Fruit fly (Drosophila melanogaster) whole organism: Measurements from ENCODE around the gene CG6770.

Experiments used
- CG8478 ChIP-seq: fragments of >200 bp; optimal IDR thresholded peaks from 2 replicates; lab custom pipeline; 2018; ENCODE audit warnings: inconsistent platforms
- Dll ChIP-seq: fragments of >200 bp; optimal IDR thresholded peaks from 2 replicates; lab custom pipeline; 2017
- EcR ChIP-seq, 2 experiments: fragments of >200 bp; optimal IDR thresholded peaks; 2 replicates each; lab custom pipeline; 2017; ENCODE audit warnings: missing biosample characterization in 2 of 2, missing genetic modification characterization in 2 of 2, missing genetic modification reagents in 2 of 2
- pan ChIP-seq: fragments of >200 bp; optimal IDR thresholded peaks from 2 replicates; lab custom pipeline; 2017
- psq ChIP-seq: fragments of >200 bp; optimal IDR thresholded peaks from 2 replicates; lab custom pipeline; 2017
- usp ChIP-seq: fragments of >200 bp; optimal IDR thresholded peaks from 2 replicates; lab custom pipeline; 2017; ENCODE audit warnings: missing biosample characterization, missing genetic modification characterization, mixed read lengths

The CG6770 gene

DNA sequence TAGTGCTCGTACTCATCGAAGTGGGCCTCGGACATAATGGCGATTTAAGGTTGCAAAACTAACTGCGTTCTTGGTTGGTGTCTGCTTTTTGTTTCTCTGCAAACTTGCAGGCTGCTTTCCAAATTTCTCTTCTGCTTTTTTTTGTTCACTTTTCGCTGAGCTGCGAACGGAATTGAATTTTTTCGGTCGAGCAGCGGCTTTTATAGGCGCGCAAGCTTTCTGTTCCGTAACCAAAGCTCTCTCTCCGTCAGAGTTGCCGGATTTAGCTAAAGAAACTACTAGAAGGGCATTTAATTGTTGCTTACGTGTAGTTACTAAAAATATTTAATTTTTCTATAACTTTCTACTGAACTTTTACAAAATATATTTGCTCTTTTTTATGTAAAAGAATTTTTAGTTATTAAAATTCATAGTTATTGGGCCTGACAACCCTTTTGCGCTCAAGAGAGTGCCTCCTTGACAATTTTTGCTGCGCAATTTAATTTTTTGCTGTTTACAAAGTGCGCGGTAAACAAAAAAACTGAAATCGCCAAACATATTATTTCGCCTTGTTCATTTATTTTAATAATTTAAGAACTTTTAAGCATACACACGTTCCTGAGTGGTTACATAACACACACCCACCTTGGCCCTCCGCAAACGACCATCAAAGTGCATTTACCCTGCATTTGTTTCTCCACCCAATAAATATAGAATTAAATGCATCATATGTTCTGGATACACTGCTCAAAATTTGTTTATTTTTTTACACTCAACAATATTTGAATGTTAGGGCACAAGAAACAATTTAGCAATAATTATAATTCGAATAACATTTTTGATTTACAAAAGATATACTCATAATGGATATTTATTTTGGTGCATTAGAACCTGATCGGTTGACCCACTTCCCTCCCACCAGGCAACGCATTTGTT is at the start of gene CG6770:
Gene CG6770 (minus strand): TSS at position 178 of the 915 bp plus-strand sequence.
- no peak for TF ChIP-seq Dll
- peak in 1 of 2 experiments; percentile 33 for TF ChIP-seq EcR (GFP tag; optimal IDR thresholded peaks at IDR 0.05; lab: Kevin White, UChicago)
- TF ChIP-seq psq, result no peak
- no peak for TF ChIP-seq pan

DNA sequence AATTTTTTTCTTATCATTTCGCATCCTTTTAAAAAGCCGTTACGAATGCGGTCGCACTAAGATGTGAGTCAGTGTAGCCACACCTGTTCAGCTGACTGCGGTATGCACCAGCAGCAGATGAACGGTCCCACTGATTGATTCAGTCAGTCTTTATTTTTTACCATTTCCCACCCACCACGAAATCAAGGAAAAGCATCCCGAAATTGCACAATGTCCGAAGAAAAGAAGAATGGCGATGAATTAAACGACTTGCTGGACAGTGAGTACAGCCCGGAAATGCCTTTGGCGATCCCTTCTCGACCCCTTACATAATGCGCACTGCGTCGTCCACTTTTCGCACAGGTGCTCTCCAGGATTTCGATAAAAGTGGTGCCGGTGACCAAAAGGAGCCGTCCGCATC is 47.7 kb upstream of the CG6770 start:
- TF ChIP-seq psq (no peak), CG8478 (no peak), pan (no peak), usp (no peak)

dm6 chr2L:12092719-12093118 is 46.8 kb upstream of the CG6770 start:
- TF ChIP-seq pan (no peak), psq (no peak), usp (no peak), Dll (no peak), CG8478 (no peak), EcR (GFP tag; optimal IDR thresholded peaks at IDR 0.05; lab: Kevin White, UChicago) (no peak)

DNA sequence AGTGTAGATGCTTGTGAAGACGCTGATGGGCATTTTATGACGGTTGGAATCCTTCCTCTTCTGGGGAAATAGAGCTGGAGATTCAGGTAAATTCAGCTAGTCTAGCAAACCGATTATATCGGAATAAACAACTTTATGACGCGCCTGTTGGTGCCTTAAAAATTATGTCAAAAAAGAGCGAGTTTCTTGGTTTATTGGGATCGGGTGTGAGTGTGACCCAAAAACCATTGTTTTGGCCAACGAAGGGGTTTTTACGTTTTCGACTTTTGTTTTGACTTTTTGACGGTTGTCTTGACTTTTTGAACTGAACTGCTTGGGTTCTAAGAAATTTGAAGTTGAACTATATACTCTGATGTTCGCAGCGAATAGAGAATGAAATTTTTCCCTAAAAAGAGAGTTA is 46.1 kb upstream of the CG6770 start:
- TF ChIP-seq EcR (GFP tag; optimal IDR thresholded peaks at IDR 0.05; lab: Kevin White, UChicago) (no peak), usp (no peak), Dll (no peak)

DNA sequence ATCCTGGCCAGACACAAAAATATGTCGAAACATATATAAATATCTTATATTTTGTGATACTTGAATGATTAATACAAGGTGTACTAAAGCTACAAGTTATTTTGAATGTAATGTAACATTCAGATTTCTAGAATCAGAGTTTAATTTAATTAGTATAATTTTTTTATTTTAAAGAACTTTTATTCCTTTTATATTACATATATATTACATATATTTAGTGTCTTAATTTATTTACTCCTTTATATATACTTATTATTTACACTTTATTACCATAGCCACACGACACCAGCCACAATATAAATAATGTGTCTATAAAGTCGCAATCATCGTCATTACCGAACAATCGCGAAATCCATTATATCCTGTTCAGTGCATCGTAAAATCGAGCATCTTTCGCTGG is 45.6 kb upstream of the CG6770 start, which contains the start of gene Pex19:
Gene Pex19 (plus strand): TSS at position 301 of the 400 bp plus-strand sequence.
- TF ChIP-seq CG8478 (no peak), psq (no peak), Dll (no peak)

DNA sequence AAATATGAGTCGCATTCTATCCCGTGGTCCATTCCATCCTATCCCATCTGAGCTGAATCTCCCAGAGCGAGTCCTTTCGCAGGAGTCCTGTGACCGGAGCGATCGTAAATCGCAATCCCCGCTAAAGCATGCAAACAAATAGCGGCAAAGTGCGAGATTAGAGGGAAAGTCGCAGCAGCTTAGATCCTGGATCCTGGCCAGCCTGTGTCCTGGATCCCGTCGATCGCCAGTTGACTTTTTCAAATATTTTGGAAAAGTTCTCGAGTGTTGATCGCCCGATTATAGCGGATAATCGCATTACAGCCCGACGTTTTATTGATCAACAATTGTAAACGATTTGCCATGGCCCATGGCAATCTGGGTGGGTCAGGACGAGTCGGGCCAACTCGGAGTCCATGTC is 43.2 kb upstream of the CG6770 start:
- TF ChIP-seq psq (no peak), Dll (no peak), EcR (GFP tag; optimal IDR thresholded peaks at IDR 0.05; lab: Kevin White, UChicago) (no peak), usp (no peak), pan (no peak), CG8478 (no peak)

- no peak for TF ChIP-seq Dll
Observed at dm6 chr2L:12087442-12087841, 41.5 kb upstream of the CG6770 start.

dm6 chr2L:12085619-12086171 is 39.8 kb upstream of the CG6770 start, which contains the start of gene prd:
Gene prd (minus strand): TSS chr2L:12085827.
- no peak for TF ChIP-seq psq
- no peak for TF ChIP-seq usp
- TF ChIP-seq CG8478, result no peak
- no peak for TF ChIP-seq pan
- TF ChIP-seq EcR (GFP tag; optimal IDR thresholded peaks at IDR 0.05; lab: Kevin White, UChicago), result no peak
- no peak for TF ChIP-seq Dll

dm6 chr2L:12085010-12085409 is 39.1 kb upstream of the CG6770 start:
- TF ChIP-seq pan, result no peak
- TF ChIP-seq EcR (GFP tag; optimal IDR thresholded peaks at IDR 0.05; lab: Kevin White, UChicago), result no peak
- TF ChIP-seq CG8478, result no peak
- TF ChIP-seq Dll, result no peak
- no peak for TF ChIP-seq usp
- no peak for TF ChIP-seq psq

DNA sequence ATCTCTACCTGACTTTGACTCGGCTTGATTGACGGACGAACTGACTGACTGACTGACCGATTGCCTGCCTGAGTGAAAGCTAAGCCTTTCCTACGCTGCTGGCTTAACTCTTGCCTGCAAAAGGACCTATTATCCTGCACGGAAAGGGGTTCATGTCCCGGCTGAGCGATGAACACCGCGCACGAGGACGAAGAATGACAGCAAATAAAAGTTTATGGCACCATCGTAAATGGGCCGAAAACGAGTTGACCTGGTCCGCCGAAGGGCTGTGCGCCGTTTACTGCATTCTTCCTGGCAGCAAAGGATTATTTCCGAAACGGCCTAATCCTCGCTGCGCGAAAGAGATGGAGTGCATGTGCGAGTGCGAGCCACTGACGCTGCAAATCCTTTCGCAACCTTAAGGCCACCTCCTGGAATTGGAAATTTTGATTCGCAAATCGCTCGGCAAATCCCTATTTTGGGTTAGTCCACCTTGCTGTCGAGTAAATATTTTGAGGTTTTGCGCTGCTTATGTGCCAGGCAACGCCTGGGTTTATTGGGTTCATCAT is 35.3 kb upstream of the CG6770 start:
- TF ChIP-seq EcR (GFP tag; optimal IDR thresholded peaks at IDR 0.05; lab: Kevin White, UChicago) (no peak), Dll (no peak), CG8478 (no peak), pan (no peak)

DNA sequence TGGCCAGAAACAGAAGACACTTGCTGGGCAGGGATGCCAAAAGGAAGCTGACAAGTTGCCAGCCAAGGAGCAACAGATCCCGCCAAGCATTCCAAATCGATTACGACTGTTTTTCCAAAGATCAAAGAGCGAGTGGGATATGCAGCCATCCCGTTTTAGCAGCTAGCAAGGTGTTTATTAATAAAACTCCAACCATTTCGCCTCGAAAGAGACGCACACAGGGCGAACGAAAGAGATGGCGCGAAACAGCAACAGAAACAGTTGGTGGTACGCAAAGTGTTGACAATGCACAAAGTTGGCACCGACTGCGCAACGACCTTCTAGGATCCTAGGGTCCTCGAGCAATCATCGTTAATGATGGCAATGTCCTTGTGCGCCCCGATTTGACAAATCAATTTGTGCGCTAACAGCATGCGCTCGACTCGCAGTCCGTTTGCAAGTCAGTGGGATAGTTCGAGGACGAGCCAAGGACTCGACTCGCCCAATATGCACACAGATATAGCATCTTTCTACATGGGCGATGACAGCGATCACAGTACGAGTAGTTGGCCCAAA is 34.0 kb upstream of the CG6770 start:
- TF ChIP-seq CG8478 (no peak), Dll (no peak), usp (no peak), pan (no peak), psq (no peak), EcR (GFP tag; optimal IDR thresholded peaks at IDR 0.05; lab: Kevin White, UChicago) (no peak)

dm6 chr2L:12078695-12079094 is 32.8 kb upstream of the CG6770 start:
- TF ChIP-seq EcR (GFP tag; optimal IDR thresholded peaks at IDR 0.05; lab: Kevin White, UChicago) (no peak), pan (no peak), psq (no peak), usp (no peak), Dll (no peak), CG8478 (no peak)

DNA sequence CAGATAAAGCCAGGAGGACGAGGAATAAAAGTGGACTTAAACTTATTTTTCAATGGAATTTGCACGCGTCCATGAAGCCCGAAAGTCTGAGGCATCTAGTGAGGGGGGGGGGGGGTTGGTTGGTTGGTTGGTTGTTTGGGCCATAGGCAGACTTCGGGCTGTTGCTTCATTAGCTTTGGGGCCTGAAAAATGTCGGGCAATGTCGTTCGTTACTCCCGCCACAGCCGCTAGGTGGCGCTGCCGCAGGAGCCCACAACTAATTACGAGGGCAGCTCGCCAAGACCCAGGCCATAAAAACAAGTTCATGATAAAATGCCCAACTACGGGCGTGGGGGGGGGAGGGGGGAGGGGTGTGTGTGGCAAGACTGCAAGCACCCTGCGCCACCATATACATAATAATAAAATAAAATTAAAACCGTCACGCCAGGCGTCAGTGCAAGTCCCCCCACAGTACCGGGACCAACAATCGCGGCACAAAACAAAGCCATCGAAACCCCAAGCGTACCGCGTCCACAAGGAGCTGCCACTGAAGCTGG is 32.3 kb upstream of the CG6770 start:
- TF ChIP-seq psq (no peak), pan (no peak), EcR (GFP tag; optimal IDR thresholded peaks at IDR 0.05; lab: Kevin White, UChicago) (no peak)

DNA sequence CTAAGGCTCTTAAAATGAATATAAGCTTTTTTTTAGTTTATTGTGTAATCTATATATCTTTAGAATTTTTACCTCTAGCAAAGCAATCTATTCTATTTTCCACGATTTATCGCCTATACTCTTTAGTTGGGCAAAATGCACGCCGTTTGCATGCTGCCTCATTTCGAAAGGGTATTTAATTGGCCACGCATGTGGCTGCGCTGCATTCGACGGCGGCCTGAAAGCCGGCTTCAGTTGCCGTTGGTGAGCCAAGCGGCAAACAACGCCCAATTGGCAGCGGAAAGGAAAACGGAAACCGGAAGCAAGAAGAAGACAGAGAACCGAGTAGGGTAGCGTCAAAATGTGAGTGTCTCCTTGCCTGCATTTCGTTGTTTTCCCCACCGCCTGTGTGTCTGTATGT is 29.9 kb upstream of the CG6770 start, which contains the start of gene CG14947:
Gene CG14947 (plus strand): TSS at position 251 of the 400 bp plus-strand sequence.
- TF ChIP-seq psq (no peak), CG8478 (no peak), Dll (no peak), usp (no peak), pan (no peak), EcR (GFP tag; optimal IDR thresholded peaks at IDR 0.05; lab: Kevin White, UChicago) (no peak)
